Fruit fly (Drosophila melanogaster) whole organism, embryonic: Measurements from ENCODE around the gene Pex16.
A peak's percentile ranks its signal among the peaks of the same experiment; 100 is the strongest.

Experiments
- Atf-2 ChIP-seq: fragments of 200-800 bp; sonication (Bioruptor generic); optimal IDR thresholded peaks from 2 replicates; lab custom pipeline; 2016; ENCODE audit warnings: missing biosample characterization, missing genetic modification characterization
- Atf6 ChIP-seq: fragments of 200-800 bp; sonication (Bioruptor generic); IDR thresholded peaks from 2 replicates; pipeline ENCODE4 v1.3.6; 2022; ENCODE audit warnings: missing biosample characterization, missing genetic modification characterization
- CG10654 ChIP-seq: fragments of 200-800 bp; sonication (Bioruptor generic); optimal IDR thresholded peaks from 2 replicates; lab custom pipeline; 2016; ENCODE audit warnings: missing biosample characterization, missing genetic modification characterization
- CG13894 ChIP-seq: fragments of 200-800 bp; sonication (Bioruptor generic); optimal IDR thresholded peaks from 3 replicates; lab custom pipeline; 2018; ENCODE audit warnings: missing biosample characterization, mild to moderate bottlenecking, missing genetic modification characterization, moderate library complexity
- CG14667 ChIP-seq: fragments of 200-800 bp; sonication (Bioruptor generic); IDR thresholded peaks from 2 replicates; pipeline ENCODE4 v1.3.6; 2022; ENCODE audit warnings: missing biosample characterization, missing genetic modification characterization
- CG15601 ChIP-seq: fragments of 200-800 bp; sonication (Bioruptor generic); optimal IDR thresholded peaks from 3 replicates; lab custom pipeline; 2019; ENCODE audit warnings: missing biosample characterization, mild to moderate bottlenecking, missing genetic modification characterization, moderate library complexity
- CG1647 ChIP-seq: fragments of 200-800 bp; sonication (Bioruptor generic); optimal IDR thresholded peaks from 3 replicates; lab custom pipeline; 2016; ENCODE audit warnings: missing biosample characterization, missing genetic modification characterization
- CG16813 ChIP-seq: fragments of 200-800 bp; sonication (Bioruptor generic); IDR thresholded peaks from 3 replicates; pipeline ENCODE4 v1.3.6; 2022; ENCODE audit warnings: missing biosample characterization, missing genetic modification characterization; ENCODE audit not compliant: partially characterized antibody
- CG16863 ChIP-seq: fragments of 200-800 bp; sonication (Bioruptor generic); optimal IDR thresholded peaks from 3 replicates; lab custom pipeline; 2016; ENCODE audit warnings: missing biosample characterization, missing genetic modification characterization
- CG17385 ChIP-seq: fragments of 200-800 bp; sonication (Bioruptor generic); optimal IDR thresholded peaks from 3 replicates; lab custom pipeline; 2018; ENCODE audit warnings: missing biosample characterization, mild to moderate bottlenecking, missing genetic modification characterization
- CG30403 ChIP-seq: fragments of 200-800 bp; sonication (Bioruptor generic); optimal IDR thresholded peaks from 3 replicates; lab custom pipeline; 2016; ENCODE audit warnings: missing biosample characterization, missing genetic modification characterization
- CG34376 ChIP-seq: fragments of 200-800 bp; sonication (Bioruptor generic); optimal IDR thresholded peaks from 2 replicates; lab custom pipeline; 2018; ENCODE audit warnings: missing biosample characterization, mild to moderate bottlenecking, missing genetic modification characterization
- CG4617 ChIP-seq: fragments of 200-800 bp; sonication (Bioruptor generic); optimal IDR thresholded peaks from 3 replicates; lab custom pipeline; 2016; ENCODE audit warnings: missing biosample characterization, missing genetic modification characterization, borderline replicate concordance
- CG4854 ChIP-seq: fragments of 200-800 bp; sonication (Bioruptor generic); optimal IDR thresholded peaks from 2 replicates; lab custom pipeline; 2016; ENCODE audit warnings: missing biosample characterization, missing genetic modification characterization, inconsistent platforms
- CG6175 ChIP-seq: fragments of 200-800 bp; sonication (Bioruptor generic); IDR thresholded peaks from 3 replicates; pipeline ENCODE4 v1.3.6; 2022; ENCODE audit warnings: missing biosample characterization, missing genetic modification characterization
- CG6813 ChIP-seq: fragments of 200-800 bp; sonication (Bioruptor generic); optimal IDR thresholded peaks from 2 replicates; lab custom pipeline; 2017; ENCODE audit warnings: missing biosample characterization, missing genetic modification characterization, mild to moderate bottlenecking, moderate library complexity, missing genetic modification reagents
- CG8290 ChIP-seq, 3 experiments: fragments of 200-800 bp; sonication (Bioruptor generic); optimal IDR thresholded peaks; 2 replicates each; lab custom pipeline; 2016 to 2019; ENCODE audit warnings: missing biosample characterization in 3 of 3, missing genetic modification characterization in 3 of 3, mild to moderate bottlenecking in 2 of 3, moderate library complexity in 1 of 3
- CG8359 ChIP-seq: fragments of 200-800 bp; sonication (Bioruptor generic); optimal IDR thresholded peaks from 2 replicates; lab custom pipeline; 2017; ENCODE audit warnings: missing biosample characterization, mild to moderate bottlenecking, missing genetic modification characterization, borderline replicate concordance
- CG8388 ChIP-seq: fragments of 200-800 bp; sonication (Bioruptor generic); optimal IDR thresholded peaks from 2 replicates; lab custom pipeline; 2019; ENCODE audit warnings: missing biosample characterization, mild to moderate bottlenecking, missing genetic modification characterization, moderate library complexity
- CG9727 ChIP-seq: fragments of 200-800 bp; sonication (Bioruptor generic); optimal IDR thresholded peaks from 3 replicates; lab custom pipeline; 2017; ENCODE audit warnings: missing biosample characterization, mild to moderate bottlenecking, missing genetic modification characterization
- CG9797 ChIP-seq: fragments of 200-800 bp; sonication (Bioruptor generic); optimal IDR thresholded peaks from 3 replicates; lab custom pipeline; 2018; ENCODE audit warnings: missing biosample characterization, mild to moderate bottlenecking, missing genetic modification characterization
- CG9817 ChIP-seq: fragments of 200-800 bp; sonication (Bioruptor generic); optimal IDR thresholded peaks from 2 replicates; lab custom pipeline; 2018; ENCODE audit warnings: missing biosample characterization, mild to moderate bottlenecking, missing genetic modification characterization, moderate library complexity
- E2f2 ChIP-seq: fragments of 200-800 bp; sonication (Bioruptor generic); IDR thresholded peaks from 2 replicates; pipeline ENCODE4 v1.3.6; 2022; ENCODE audit warnings: missing biosample characterization, missing genetic modification characterization
- HLHmδ ChIP-seq: fragments of 200-800 bp; sonication (Bioruptor generic); optimal IDR thresholded peaks from 2 replicates; lab custom pipeline; 2018; ENCODE audit warnings: missing biosample characterization, mild to moderate bottlenecking, missing genetic modification characterization, moderate library complexity
- Hmr ChIP-seq: fragments of 200-800 bp; sonication (Bioruptor generic); optimal IDR thresholded peaks from 3 replicates; lab custom pipeline; 2017; ENCODE audit warnings: mild to moderate bottlenecking, missing biosample characterization, missing genetic modification reagents, missing genetic modification characterization
- Hr78 ChIP-seq, 2 experiments: fragments of 200-800 bp in 1 of 2; fragments of >200 bp in 1 of 2; sonication (Bioruptor generic) in 1 of 2; optimal IDR thresholded peaks; 2 replicates each; lab custom pipeline; 2017 to 2019; ENCODE audit warnings: missing biosample characterization in 2 of 2, missing genetic modification characterization in 2 of 2, mild to moderate bottlenecking in 1 of 2, moderate library complexity in 1 of 2
- Oaz ChIP-seq: fragments of 200-800 bp; sonication (Bioruptor generic); IDR thresholded peaks from 2 replicates; pipeline ENCODE4 v1.3.6; 2022; ENCODE audit warnings: missing biosample characterization, missing genetic modification characterization
- Six4 ChIP-seq: fragments of 200-800 bp; sonication (Bioruptor generic); optimal IDR thresholded peaks from 2 replicates; lab custom pipeline; 2016; ENCODE audit warnings: missing biosample characterization, missing genetic modification characterization
- Taf1 ChIP-seq: fragments of 200-800 bp; sonication (Bioruptor generic); IDR thresholded peaks from 2 replicates; pipeline ENCODE4 v1.3.6; 2022; ENCODE audit warnings: missing biosample characterization, missing genetic modification characterization
- ase ChIP-seq: fragments of 200-800 bp; sonication (Bioruptor generic); IDR thresholded peaks from 3 replicates; pipeline ENCODE4 v1.3.6; 2022; ENCODE audit warnings: missing biosample characterization, missing genetic modification characterization
- az2 ChIP-seq: fragments of 200-800 bp; sonication (Bioruptor generic); optimal IDR thresholded peaks from 3 replicates; lab custom pipeline; 2016; ENCODE audit warnings: missing biosample characterization, missing genetic modification characterization
- bcd ChIP-seq: fragments of 200-800 bp; sonication (Bioruptor generic); optimal IDR thresholded peaks from 2 replicates; lab custom pipeline; 2017; ENCODE audit warnings: missing biosample characterization, mild to moderate bottlenecking, missing genetic modification characterization
- cas ChIP-seq: fragments of 200-800 bp; sonication (Bioruptor generic); IDR thresholded peaks from 2 replicates; pipeline ENCODE4 v1.3.6; 2022; ENCODE audit warnings: missing biosample characterization, missing genetic modification characterization
- croc ChIP-seq: fragments of 200-800 bp; sonication (Bioruptor generic); conservative IDR thresholded peaks from 3 replicates; pipeline ENCODE4 v1.3.6; 2022; ENCODE audit warnings: missing biosample characterization, missing genetic modification characterization
- crol ChIP-seq: fragments of 200-800 bp; sonication (Bioruptor generic); IDR thresholded peaks from 2 replicates; pipeline ENCODE4 v1.3.6; 2022; ENCODE audit warnings: missing biosample characterization, missing genetic modification characterization
- crp ChIP-seq, 2 experiments: fragments of 200-800 bp; sonication (Bioruptor generic); optimal IDR thresholded peaks; 2 replicates in 1 of 2; 3 replicates in 1 of 2; lab custom pipeline; 2017; ENCODE audit warnings: missing biosample characterization in 2 of 2, missing genetic modification characterization in 2 of 2, mild to moderate bottlenecking in 1 of 2, moderate library complexity in 1 of 2
- da ChIP-seq: fragments of 200-800 bp; sonication (Bioruptor generic); optimal IDR thresholded peaks from 2 replicates; lab custom pipeline; 2016; ENCODE audit warnings: missing biosample characterization, missing genetic modification characterization
- dysf ChIP-seq: fragments of 200-800 bp; sonication (Bioruptor generic); IDR thresholded peaks from 3 replicates; pipeline ENCODE4 v1.3.6; 2022; ENCODE audit warnings: missing biosample characterization, missing genetic modification characterization
- exex ChIP-seq: fragments of 200-800 bp; sonication (Bioruptor generic); optimal IDR thresholded peaks from 4 replicates; lab custom pipeline; 2018; ENCODE audit warnings: missing biosample characterization, mild to moderate bottlenecking, missing genetic modification characterization, moderate library complexity
- ftz-f1 ChIP-seq: fragments of 200-800 bp; sonication (Bioruptor generic); optimal IDR thresholded peaks from 2 replicates; lab custom pipeline; 2016; ENCODE audit warnings: missing biosample characterization, missing genetic modification characterization
- fu2 ChIP-seq: fragments of 200-800 bp; sonication (Bioruptor generic); optimal IDR thresholded peaks from 2 replicates; lab custom pipeline; 2016; ENCODE audit warnings: missing biosample characterization, missing genetic modification characterization
- ham ChIP-seq: fragments of 200-800 bp; sonication (Bioruptor generic); IDR thresholded peaks from 2 replicates; pipeline ENCODE4 v1.3.6; 2022; ENCODE audit warnings: missing biosample characterization, missing genetic modification characterization
- hth ChIP-seq: fragments of >200 bp; optimal IDR thresholded peaks from 2 replicates; lab custom pipeline; 2017; ENCODE audit warnings: inconsistent platforms
- run ChIP-seq: fragments of 200-800 bp; sonication (Bioruptor generic); optimal IDR thresholded peaks from 3 replicates; lab custom pipeline; 2018; ENCODE audit warnings: missing biosample characterization, mild to moderate bottlenecking, missing genetic modification characterization
- slbo ChIP-seq: fragments of 200-800 bp; sonication (Bioruptor generic); IDR thresholded peaks from 2 replicates; pipeline ENCODE4 v1.3.6; 2022; ENCODE audit warnings: missing biosample characterization, missing genetic modification characterization
- sr ChIP-seq: fragments of 200-800 bp; sonication (Bioruptor generic); IDR thresholded peaks from 3 replicates; pipeline ENCODE4 v1.3.6; 2022; ENCODE audit warnings: missing biosample characterization, missing genetic modification characterization
- sug ChIP-seq: fragments of 200-800 bp; optimal IDR thresholded peaks from 2 replicates; lab custom pipeline; 2019; ENCODE audit warnings: missing biosample characterization, mild to moderate bottlenecking, missing genetic modification characterization, moderate library complexity
- ttk ChIP-seq: fragments of 200-800 bp; sonication (Bioruptor generic); IDR thresholded peaks from 2 replicates; pipeline ENCODE4 v2.1.2; 2022; ENCODE audit warnings: missing biosample characterization, missing genetic modification characterization
- wor ChIP-seq: fragments of 200-800 bp; sonication (Bioruptor generic); IDR thresholded peaks from 2 replicates; pipeline ENCODE4 v1.3.6; 2022; ENCODE audit warnings: missing biosample characterization, missing genetic modification characterization
- zfh2 ChIP-seq: fragments of 200-800 bp; sonication (Bioruptor generic); optimal IDR thresholded peaks from 2 replicates; lab custom pipeline; 2016; ENCODE audit warnings: missing biosample characterization, missing genetic modification characterization

Gene Pex16

DNA sequence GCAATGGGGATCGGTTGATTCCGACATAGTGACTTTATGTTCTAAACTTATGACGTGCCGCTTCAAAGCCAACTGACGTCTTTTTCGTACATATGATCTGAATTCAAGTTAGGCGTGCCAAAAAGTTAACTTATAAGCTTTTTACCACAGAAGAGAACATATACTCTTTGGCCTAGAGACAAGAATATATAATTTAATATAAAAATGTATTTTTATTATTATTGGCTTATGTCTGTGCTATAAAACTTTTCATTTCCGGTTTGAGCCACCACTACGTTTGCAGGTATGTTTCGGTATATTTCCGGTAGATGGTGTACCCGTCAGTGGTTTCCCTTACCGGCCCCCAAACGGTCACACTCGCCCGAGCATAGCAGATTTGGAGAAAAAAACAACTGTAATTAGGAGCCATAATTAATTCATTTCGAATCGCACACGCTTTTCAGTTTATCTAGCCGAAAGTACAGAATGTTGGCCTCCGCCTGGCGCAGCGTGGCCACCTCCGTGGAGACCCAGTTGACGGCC lies 20.3 kb upstream of the Pex16 start, which contains the start of the genes CG3698 and tzn (continued):
- TF ChIP-seq da (peak; percentile 72), CG8359 (GFP tag; lab: Kevin White, UChicago) (peak; percentile 90), croc (GFP tag; lab: Robert Waterston, UW) (peak; percentile 85), CG8388 (GFP tag; lab: Kevin White, UChicago) (peak; percentile 89), fu2 (GFP tag; lab: Kevin White, UChicago) (peak; percentile 70), az2 (peak; percentile 88), Atf6 (peak; percentile 88), exex (tag; lab: Kevin White, UChicago) (peak; percentile 84), sr (GFP tag; lab: Robert Waterston, UW) (peak; percentile 88), Atf-2 (GFP tag; lab: Kevin White, UChicago) (peak; percentile 78), hth (lab: Kevin White, UChicago) (no peak), CG6813 (GFP tag; lab: Kevin White, UChicago) (peak; percentile 95), zfh2 (peak; percentile 83), crp (GFP tag; optimal IDR thresholded peaks at IDR 0.05; lab: Kevin White, UChicago) (peak in 1 of 2 experiments; percentile 66), CG9727 (peak; percentile 97), CG10654 (GFP tag; lab: Kevin White, UChicago) (peak; percentile 95), CG16813 (GFP tag; lab: Robert Waterston, UW) (no peak), CG4617 (peak; percentile 89), CG16863 (GFP tag; lab: Kevin White, UChicago) (peak; percentile 72), ttk (GFP tag; lab: Robert Waterston, UW) (peak; percentile 94), cas (peak; percentile 71), run (tag; lab: Kevin White, UChicago) (peak; percentile 60), dysf (peak; percentile 92), CG6175 (GFP tag; lab: Robert Waterston, UW) (peak; percentile 94), CG8290 (GFP tag; optimal IDR thresholded peaks at IDR 0.05; lab: Kevin White, UChicago) (peak; percentile 95), CG8290 (tag; optimal IDR thresholded peaks at IDR 0.05; lab: Kevin White, UChicago) (peak in 1 of 2 experiments; percentile 91), CG9817 (tag; lab: Kevin White, UChicago) (peak; percentile 96), Oaz (peak; percentile 94), CG9797 (GFP tag; lab: Kevin White, UChicago) (peak; percentile 91), ham (GFP tag; lab: Robert Waterston, UW) (peak; percentile 86), sug (tag; lab: Kevin White, UChicago) (peak; percentile 87), Taf1 (GFP tag; lab: Robert Waterston, UW) (peak; percentile 81), CG13894 (no peak), wor (GFP tag; lab: Robert Waterston, UW) (peak; percentile 75), CG14667 (peak; percentile 88), CG17385 (GFP tag; lab: Kevin White, UChicago) (peak; percentile 89), crol (peak; percentile 54), HLHmδ (peak; percentile 92), ase (GFP tag; lab: Robert Waterston, UW) (peak; percentile 95), CG1647 (GFP tag; lab: Kevin White, UChicago) (peak; percentile 71), slbo (GFP tag; lab: Robert Waterston, UW) (peak; percentile 96), E2f2 (peak; percentile 74), CG30403 (peak; percentile 85), Hmr (peak; percentile 99), CG15601 (tag; lab: Kevin White, UChicago) (peak; percentile 92), bcd (GFP tag; lab: Kevin White, UChicago) (peak; percentile 98), CG4854 (GFP tag; lab: Kevin White, UChicago) (peak; percentile 89), ftz-f1 (GFP tag; lab: Kevin White, UChicago) (peak; percentile 62), CG34376 (peak; percentile 93), Hr78 (GFP tag; optimal IDR thresholded peaks at IDR 0.05; lab: Kevin White, UChicago) (no peak), Six4 (GFP tag; lab: Kevin White, UChicago) (peak; percentile 96)
